Fruit fly (Drosophila melanogaster): ENCODE results near the gene CG5928.
A peak's percentile ranks its signal among the peaks of the same experiment; 100 is the strongest.

CG5928 gene

DNA sequence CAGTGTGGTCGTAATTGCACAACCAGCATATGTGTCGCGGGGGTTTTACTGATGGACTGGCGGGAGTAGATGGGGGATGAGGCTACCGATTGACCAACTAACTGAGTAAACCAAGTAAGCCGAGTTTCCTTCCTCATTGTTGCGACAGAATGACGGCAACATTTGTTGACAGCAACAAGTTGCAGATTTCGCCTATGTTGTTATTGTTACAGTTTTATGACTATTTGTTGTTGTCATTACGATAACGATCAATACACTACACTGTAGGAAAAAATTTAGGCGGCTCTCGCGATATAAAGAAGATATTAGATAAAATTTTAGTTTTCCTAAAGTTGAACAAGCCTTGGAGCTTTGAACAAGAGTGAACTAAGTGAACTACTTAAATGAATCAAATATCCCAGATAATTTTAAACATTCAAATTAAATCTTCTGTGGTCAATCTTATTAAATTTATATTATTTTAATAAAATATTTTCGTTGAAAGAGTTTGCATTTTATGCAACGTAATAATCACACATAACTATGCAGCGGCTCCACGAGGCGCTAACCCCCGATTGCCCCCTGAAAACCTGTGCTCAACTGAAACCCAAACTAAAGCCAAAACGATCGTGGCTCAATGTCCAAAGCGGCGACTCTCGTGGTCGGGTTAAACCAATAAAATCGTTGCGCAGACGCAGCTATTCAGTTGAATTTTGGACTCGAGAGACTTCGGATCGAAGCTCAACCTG is at the start of gene CG5928:
Gene CG5928, plus strand, starts transcription at position 678 of the 728 bp plus-strand sequence.
- TF ChIP-seq eg (GFP tag; IDR thresholded peaks at IDR 0.05), result peak; percentile 32; the same call in 1 of the 3 replicates
- peak in 1 of 2 experiments; percentile 23 for TF ChIP-seq salr (GFP tag; optimal IDR thresholded peaks at IDR 0.05)
- TF ChIP-seq acj6 (GFP tag; optimal IDR thresholded peaks at IDR 0.05), result no peak
- TF ChIP-seq CG8119 (GFP tag; IDR thresholded peaks at IDR 0.05), result peak; percentile 54; the same call in 2 of the 3 replicates
- peak; percentile 60 for TF ChIP-seq CG6276 (GFP tag; optimal IDR thresholded peaks at IDR 0.05)
- peak; percentile 60 for TF ChIP-seq CG32006 (GFP tag; optimal IDR thresholded peaks at IDR 0.05)
- TF ChIP-seq Eip78C (GFP tag), result peak; percentile 41
- TF ChIP-seq svp (GFP tag), result no peak
- TF ChIP-seq CG4318 (GFP tag; optimal IDR thresholded peaks at IDR 0.05), result peak; percentile 18
- peak; percentile 32; the same call in 2 of the 3 replicates for TF ChIP-seq CG6163 (GFP tag; IDR thresholded peaks at IDR 0.05)
- TF ChIP-seq OdsH (GFP tag; optimal IDR thresholded peaks at IDR 0.05), result peak; percentile 1
- TF ChIP-seq CG15336 (GFP tag; IDR thresholded peaks at IDR 0.05), result peak; percentile 26; the same call in 1 of the 2 replicates
- TF ChIP-seq Sox102F (GFP tag; optimal IDR thresholded peaks at IDR 0.05), result no peak

DNA sequence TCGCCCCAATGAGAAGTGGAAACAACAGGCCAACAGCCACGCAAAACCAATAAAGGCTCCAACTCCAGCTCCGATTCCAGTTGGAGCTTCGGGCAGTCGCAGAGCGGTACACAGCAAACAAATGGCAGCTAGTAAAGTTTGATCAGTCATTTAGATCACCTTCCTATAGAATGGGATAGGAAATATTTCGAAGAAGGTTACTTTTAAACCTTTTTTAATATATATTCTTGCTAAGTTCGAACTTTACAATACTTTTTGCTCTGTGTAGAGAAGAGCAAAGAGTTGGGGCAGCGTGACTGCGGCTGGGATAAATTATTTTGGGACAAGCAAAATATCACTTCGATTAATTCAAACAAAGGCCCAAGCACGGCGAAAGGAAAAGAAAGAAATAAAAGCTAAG is 47.5 kb upstream of the CG5928 start:
- TF ChIP-seq CG6854 (GFP tag; optimal IDR thresholded peaks at IDR 0.05) (peak; percentile 73), Blimp-1 (GFP tag; optimal IDR thresholded peaks at IDR 0.05) (peak; percentile 61), CG6163 (GFP tag; IDR thresholded peaks at IDR 0.05) (peak; percentile 87), fkh (GFP tag; optimal IDR thresholded peaks at IDR 0.05) (no peak), Hr4 (GFP tag; optimal IDR thresholded peaks at IDR 0.05) (peak; percentile 49), fd59A (GFP tag; optimal IDR thresholded peaks at IDR 0.05) (peak; percentile 66), net (GFP tag; optimal IDR thresholded peaks at IDR 0.05) (peak; percentile 71), cyc (GFP tag; optimal IDR thresholded peaks at IDR 0.05) (peak; percentile 78), CG31627 (GFP tag; optimal IDR thresholded peaks at IDR 0.05) (peak; percentile 75), achi (GFP tag; optimal IDR thresholded peaks at IDR 0.05) (peak; percentile 78), spab (GFP tag; optimal IDR thresholded peaks at IDR 0.05) (peak; percentile 65), ss (GFP tag; optimal IDR thresholded peaks at IDR 0.05) (peak; percentile 52 to 79), Smox (GFP tag; optimal IDR thresholded peaks at IDR 0.05) (peak; percentile 81), CG10669 (GFP tag; optimal IDR thresholded peaks at IDR 0.05) (peak; percentile 75), CG9139 (GFP tag; optimal IDR thresholded peaks at IDR 0.05) (peak; percentile 59), CG4318 (GFP tag; optimal IDR thresholded peaks at IDR 0.05) (peak; percentile 3), CG11902 (GFP tag; optimal IDR thresholded peaks at IDR 0.05) (peak; percentile 67), CG32006 (GFP tag; optimal IDR thresholded peaks at IDR 0.05) (peak; percentile 59), CG11294 (GFP tag; IDR thresholded peaks at IDR 0.05) (no peak), CG3919 (GFP tag; optimal IDR thresholded peaks at IDR 0.05) (peak; percentile 85), CG6808 (GFP tag; optimal IDR thresholded peaks at IDR 0.05) (peak; percentile 70), Eip75B (GFP tag; optimal IDR thresholded peaks at IDR 0.05) (peak; percentile 83), CG11762 (GFP tag; optimal IDR thresholded peaks at IDR 0.05; ENCODE audit: insufficient read depth) (peak; percentile 23), CG15336 (GFP tag; IDR thresholded peaks at IDR 0.05) (peak; percentile 52; the same call in 1 of the 2 replicates), Sox14 (GFP tag; optimal IDR thresholded peaks at IDR 0.05) (peak; percentile 75), CG3032 (tag; optimal IDR thresholded peaks at IDR 0.05) (peak; percentile 80), Eip78C (GFP tag) (peak; percentile 95), CG6792 (GFP tag; optimal IDR thresholded peaks at IDR 0.05) (peak; percentile 79), dac (GFP tag; optimal IDR thresholded peaks at IDR 0.05) (peak; percentile 14), Gug (GFP tag; IDR thresholded peaks at IDR 0.05) (no peak), CG8632 (GFP tag; optimal IDR thresholded peaks at IDR 0.05) (peak; percentile 78), Ets21C (GFP tag; optimal IDR thresholded peaks at IDR 0.05) (peak; percentile 68), Hr38 (GFP tag; optimal IDR thresholded peaks at IDR 0.05) (no peak), Lpt (GFP tag; optimal IDR thresholded peaks at IDR 0.05) (peak; percentile 42), salr (GFP tag; optimal IDR thresholded peaks at IDR 0.05) (peak; percentile 45 to 51), CG10631 (GFP tag; optimal IDR thresholded peaks at IDR 0.05) (peak; percentile 76), dsx (GFP tag; optimal IDR thresholded peaks at IDR 0.05; ENCODE audit: poor library complexity, severe bottlenecking) (peak; percentile 72), CG8119 (GFP tag; IDR thresholded peaks at IDR 0.05) (peak; percentile 71), svp (GFP tag) (peak; percentile 94), CG34406 (GFP tag; optimal IDR thresholded peaks at IDR 0.05) (peak; percentile 81), CG16779 (tag; optimal IDR thresholded peaks at IDR 0.05) (peak; percentile 53), OdsH (GFP tag; optimal IDR thresholded peaks at IDR 0.05) (peak; percentile 76), CG7368 (GFP tag; optimal IDR thresholded peaks at IDR 0.05) (peak; percentile 62)

All from whole organism, prepupa.